Fruit fly (Drosophila melanogaster): Measurements from ENCODE around the gene CG10336.
A peak's percentile ranks its signal among the peaks of the same experiment; 100 is the strongest.

The CG10336 gene

DNA sequence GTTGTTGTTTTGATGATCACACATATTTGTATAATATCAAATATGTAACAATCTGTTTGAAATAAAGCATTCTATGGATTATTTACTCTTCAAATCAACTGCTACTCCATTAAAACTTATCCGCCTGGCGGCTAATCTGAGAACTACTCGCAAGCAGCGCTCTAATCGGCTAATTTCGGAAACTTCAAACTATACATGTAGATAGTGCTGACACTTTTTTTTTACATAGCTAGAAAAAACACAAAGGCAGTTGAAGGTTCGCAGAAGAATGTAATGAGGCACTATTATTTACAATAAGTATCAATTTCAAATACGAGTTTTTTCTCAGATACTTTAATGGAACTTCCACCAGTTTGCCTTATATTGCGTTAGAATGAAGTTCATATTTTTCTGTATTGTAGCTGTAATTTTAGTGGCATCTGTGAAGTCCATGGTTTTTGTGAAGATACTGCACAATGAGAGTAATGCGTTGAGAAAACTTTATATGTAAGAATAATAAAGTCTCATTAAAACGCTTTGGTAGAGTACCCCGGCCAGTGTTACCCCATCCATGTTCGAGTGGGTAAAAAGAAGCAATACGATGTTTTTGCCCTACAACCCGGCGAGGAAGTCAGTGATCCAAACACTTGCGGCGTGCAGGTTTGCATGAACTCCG, 23.2 kb upstream of the CG10336 start (continued):
- no peak for TF ChIP-seq MESR4 (GFP tag; optimal IDR thresholded peaks at IDR 0.05)
- TF ChIP-seq CG9817 (tag; optimal IDR thresholded peaks at IDR 0.05) = peak; percentile 60
- TF ChIP-seq tio (GFP tag; optimal IDR thresholded peaks at IDR 0.05) = no peak
- peak; percentile 47; the same call in 2 of the 3 replicates for TF ChIP-seq Aef1 (GFP tag; IDR thresholded peaks at IDR 0.05)
- no peak for TF ChIP-seq hth (optimal IDR thresholded peaks at IDR 0.05)
- no peak for TF ChIP-seq CG2202 (tag; optimal IDR thresholded peaks at IDR 0.05)
- TF ChIP-seq ab (GFP tag; optimal IDR thresholded peaks at IDR 0.05) = no peak
- TF ChIP-seq Ets97D (GFP tag; optimal IDR thresholded peaks at IDR 0.05) = peak; percentile 54
- no peak for TF ChIP-seq CG34224 (GFP tag; IDR thresholded peaks at IDR 0.05; ENCODE audit: partially characterized antibody)
- no peak for TF ChIP-seq CG4360 (GFP tag; IDR thresholded peaks at IDR 0.05)
- TF ChIP-seq slbo (GFP tag; IDR thresholded peaks at IDR 0.05) = peak; percentile 84
- TF ChIP-seq ase (GFP tag; IDR thresholded peaks at IDR 0.05) = peak; percentile 75
- TF ChIP-seq Blimp-1 (GFP tag; optimal IDR thresholded peaks at IDR 0.05) = no peak
- TF ChIP-seq CG3281 (GFP tag; optimal IDR thresholded peaks at IDR 0.05) = no peak
- TF ChIP-seq CG2129 (GFP tag; IDR thresholded peaks at IDR 0.05; ENCODE audit: partially characterized antibody) = no peak
- TF ChIP-seq ap (GFP tag; IDR thresholded peaks at IDR 0.05) = no peak
- no peak for TF ChIP-seq CG10267 (tag; optimal IDR thresholded peaks at IDR 0.05)
- TF ChIP-seq nau (GFP tag; optimal IDR thresholded peaks at IDR 0.05) = no peak
- no peak for TF ChIP-seq abd-A (tag; optimal IDR thresholded peaks at IDR 0.05)
- no peak for TF ChIP-seq CG10321 (GFP tag; IDR thresholded peaks at IDR 0.05)
- TF ChIP-seq TFAM (GFP tag; optimal IDR thresholded peaks at IDR 0.05) = no peak
- peak; percentile 9 for TF ChIP-seq lab (GFP tag; optimal IDR thresholded peaks at IDR 0.05)
- TF ChIP-seq CG30403 (GFP tag; optimal IDR thresholded peaks at IDR 0.05) = peak; percentile 60
- TF ChIP-seq Gug (GFP tag; IDR thresholded peaks at IDR 0.05) = peak; percentile 25; the same call in 1 of the 4 replicates
- TF ChIP-seq org-1 (GFP tag; optimal IDR thresholded peaks at IDR 0.05) = no peak
- TF ChIP-seq Dref (GFP tag; IDR thresholded peaks at IDR 0.05) = no peak
- TF ChIP-seq ATbp (GFP tag; optimal IDR thresholded peaks at IDR 0.05) = no peak
- peak; percentile 70 for TF ChIP-seq HmgZ (tag; optimal IDR thresholded peaks at IDR 0.05)
- TF ChIP-seq twi (tag; optimal IDR thresholded peaks at IDR 0.05) = no peak
- no peak for TF ChIP-seq Asciz (GFP tag; optimal IDR thresholded peaks at IDR 0.05)
- TF ChIP-seq CG12071 (GFP tag; optimal IDR thresholded peaks at IDR 0.05) = no peak
- TF ChIP-seq kah (GFP tag; optimal IDR thresholded peaks at IDR 0.05) = no peak
- TF ChIP-seq CG10431 (GFP tag; optimal IDR thresholded peaks at IDR 0.05) = no peak
- no peak for TF ChIP-seq corto (GFP tag; optimal IDR thresholded peaks at IDR 0.05)
- no peak for TF ChIP-seq crc (GFP tag; optimal IDR thresholded peaks at IDR 0.05)
- no peak for TF ChIP-seq Doc3 (GFP tag; IDR thresholded peaks at IDR 0.05; ENCODE audit: partially characterized antibody)
- peak; percentile 19 for TF ChIP-seq Abd-B (GFP tag; optimal IDR thresholded peaks at IDR 0.05)
- no peak for TF ChIP-seq Max (GFP tag; optimal IDR thresholded peaks at IDR 0.05)
- no peak for TF ChIP-seq CG10462 (GFP tag; optimal IDR thresholded peaks at IDR 0.05)
- no peak for TF ChIP-seq danr (GFP tag; IDR thresholded peaks at IDR 0.05)
- TF ChIP-seq CG2889 (GFP tag; IDR thresholded peaks at IDR 0.05) = no peak
- no peak for TF ChIP-seq CG4854 (GFP tag; optimal IDR thresholded peaks at IDR 0.05)
- no peak for TF ChIP-seq br (optimal IDR thresholded peaks at IDR 0.05)
- no peak for TF ChIP-seq CG5180 (GFP tag; optimal IDR thresholded peaks at IDR 0.05)
- peak; percentile 56 for TF ChIP-seq CG5245 (GFP tag; optimal IDR thresholded peaks at IDR 0.05)
- TF ChIP-seq ash1 (GFP tag; optimal IDR thresholded peaks at IDR 0.05) = no peak
- no peak for TF ChIP-seq fd64A (GFP tag; optimal IDR thresholded peaks at IDR 0.05)
- TF ChIP-seq dmrt99B (tag; optimal IDR thresholded peaks at IDR 0.05) = no peak
- TF ChIP-seq btn (GFP tag; optimal IDR thresholded peaks at IDR 0.05) = peak; percentile 30
- peak; percentile 85 for TF ChIP-seq Myb (GFP tag; optimal IDR thresholded peaks at IDR 0.05)
